Fruit fly (Drosophila melanogaster): Measurements from ENCODE around the gene Wnk.

The Wnk gene

dm6 chr3L:21568848-21569372 lies 14.2 kb upstream of the Wnk start, which contains the start of the genes CRIF and SMC5 (continued):
- peak; percentile 81 for TF ChIP-seq Xbp1 (GFP tag; optimal IDR thresholded peaks at IDR 0.05)
- no peak for TF ChIP-seq Poxn (GFP tag; IDR thresholded peaks at IDR 0.05)
- TF ChIP-seq Opbp (GFP tag; IDR thresholded peaks at IDR 0.05; ENCODE audit: partially characterized antibody): no peak
- TF ChIP-seq CG10654 (GFP tag; optimal IDR thresholded peaks at IDR 0.05): peak; percentile 42
- no peak for TF ChIP-seq sens-2 (GFP tag; IDR thresholded peaks at IDR 0.05)
- TF ChIP-seq fd64A (GFP tag; optimal IDR thresholded peaks at IDR 0.05): no peak
- no peak for TF ChIP-seq salm (tag; optimal IDR thresholded peaks at IDR 0.05)
- no peak; the same call in none of the 2 replicates for TF ChIP-seq sisA (GFP tag; IDR thresholded peaks at IDR 0.05)
- no peak for TF ChIP-seq br (optimal IDR thresholded peaks at IDR 0.05)
- peak; percentile 87 for TF ChIP-seq Sry-δ (GFP tag; optimal IDR thresholded peaks at IDR 0.05)
- TF ChIP-seq bcd (GFP tag; optimal IDR thresholded peaks at IDR 0.05): no peak
- peak; percentile 71 for TF ChIP-seq Rfx (GFP tag; IDR thresholded peaks at IDR 0.05)
- peak; percentile 86 for TF ChIP-seq CG17361 (GFP tag; IDR thresholded peaks at IDR 0.05)
- TF ChIP-seq zen (tag; optimal IDR thresholded peaks at IDR 0.05): peak; percentile 61
- no peak; the same call in 1 of the 2 replicates for TF ChIP-seq CG31441 (GFP tag; IDR thresholded peaks at IDR 0.05)
- no peak for TF ChIP-seq ara (GFP tag; IDR thresholded peaks at IDR 0.05)
- TF ChIP-seq CG11247 (GFP tag; IDR thresholded peaks at IDR 0.05): no peak
- TF ChIP-seq CG13296 (GFP tag; optimal IDR thresholded peaks at IDR 0.05): peak; percentile 35
- TF ChIP-seq CG13424 (tag; optimal IDR thresholded peaks at IDR 0.05): peak; percentile 74
- TF ChIP-seq eve (GFP tag; optimal IDR thresholded peaks at IDR 0.05): peak in 1 of 2 experiments; percentile 90
- TF ChIP-seq CG12942 (GFP tag; optimal IDR thresholded peaks at IDR 0.05): peak; percentile 62
- TF ChIP-seq CG15073 (GFP tag; optimal IDR thresholded peaks at IDR 0.05): no peak
- peak; percentile 64 for TF ChIP-seq CG3281 (GFP tag; optimal IDR thresholded peaks at IDR 0.05)
- peak; percentile 18 for TF ChIP-seq gfzf (GFP tag; optimal IDR thresholded peaks at IDR 0.05)
- TF ChIP-seq rib (GFP tag; IDR thresholded peaks at IDR 0.05): no peak
- peak; percentile 70 for TF ChIP-seq Nf-YC (tag; optimal IDR thresholded peaks at IDR 0.05)
- no peak for TF ChIP-seq prd (optimal IDR thresholded peaks at IDR 0.05)
- TF ChIP-seq prd (GFP tag; IDR thresholded peaks at IDR 0.05): no peak; the same call in none of the 3 replicates
- TF ChIP-seq CG6791 (GFP tag; IDR thresholded peaks at IDR 0.05; ENCODE audit: partially characterized antibody): no peak
- TF ChIP-seq CoRest (tag; optimal IDR thresholded peaks at IDR 0.05): peak; percentile 84
- 0 out of 3 replicates have a peak, but pooled peaks have one; percentile 31 for TF ChIP-seq croc (GFP tag; conservative IDR thresholded peaks at IDR 0.05)
- no peak for TF ChIP-seq mirr (GFP tag; optimal IDR thresholded peaks at IDR 0.05)
- TF ChIP-seq Spps (tag; optimal IDR thresholded peaks at IDR 0.05): peak; percentile 15
- TF ChIP-seq CG13624 (GFP tag; optimal IDR thresholded peaks at IDR 0.05): peak; percentile 73
- peak; percentile 44 for TF ChIP-seq Ada2b (GFP tag; IDR thresholded peaks at IDR 0.05)
- no peak for TF ChIP-seq CG1832 (GFP tag; optimal IDR thresholded peaks at IDR 0.05)
- TF ChIP-seq CG3726 (GFP tag; IDR thresholded peaks at IDR 0.05): no peak
- TF ChIP-seq zf30C (GFP tag; optimal IDR thresholded peaks at IDR 0.05): no peak
- peak; percentile 89 for TF ChIP-seq ssp (GFP tag; IDR thresholded peaks at IDR 0.05)
- peak; percentile 73 for TF ChIP-seq Abd-B (GFP tag; optimal IDR thresholded peaks at IDR 0.05)
- peak; percentile 14 for TF ChIP-seq CG6654 (GFP tag; optimal IDR thresholded peaks at IDR 0.05)
- TF ChIP-seq en (GFP tag; optimal IDR thresholded peaks at IDR 0.05): peak; percentile 0
- no peak for TF ChIP-seq run (tag; optimal IDR thresholded peaks at IDR 0.05)
- TF ChIP-seq CG8089 (GFP tag; optimal IDR thresholded peaks at IDR 0.05): no peak
- no peak for TF ChIP-seq CG34224 (GFP tag; IDR thresholded peaks at IDR 0.05; ENCODE audit: partially characterized antibody)
- peak; percentile 43 for TF ChIP-seq her (GFP tag; optimal IDR thresholded peaks at IDR 0.05)
- no peak for TF ChIP-seq tap (tag; optimal IDR thresholded peaks at IDR 0.05)
- TF ChIP-seq CG9797 (GFP tag; optimal IDR thresholded peaks at IDR 0.05): peak; percentile 7
- TF ChIP-seq da (GFP tag; optimal IDR thresholded peaks at IDR 0.05): peak; percentile 39
- TF ChIP-seq CG8281 (tag; optimal IDR thresholded peaks at IDR 0.05): no peak
- TF ChIP-seq CG2120 (GFP tag; optimal IDR thresholded peaks at IDR 0.05): peak; percentile 88
- TF ChIP-seq Awh (GFP tag; IDR thresholded peaks at IDR 0.05): no peak; the same call in 1 of the 2 replicates
